Worm (Caenorhabditis elegans): ENCODE results near the gene srt-29.

ce11 chrV:2690948-2691347 lies 28.0 kb downstream of the srt-29 start:
- TF ChIP-seq nhr-28 (tag; optimal IDR thresholded peaks at IDR 0.05) (no peak), egl-27 (tag; optimal IDR thresholded peaks at IDR 0.05) (no peak), unc-39 (tag; optimal IDR thresholded peaks at IDR 0.05) (no peak), ama-1 (optimal IDR thresholded peaks at IDR 0.05) (no peak), ceh-9 (tag; optimal IDR thresholded peaks at IDR 0.05) (no peak), ceh-82 (tag; optimal IDR thresholded peaks at IDR 0.05) (no peak), snpc-4 (tag; optimal IDR thresholded peaks at IDR 0.05) (no peak), lin-15B (tag; optimal IDR thresholded peaks at IDR 0.05) (no peak), skn-1 (tag; optimal IDR thresholded peaks at IDR 0.05) (no peak), nhr-76 (tag; optimal IDR thresholded peaks at IDR 0.05) (no peak)

Data from whole organism, L3 larva.